Worm (Caenorhabditis elegans) whole organism, early embryonic: Measurements from ENCODE around the gene R04E5.7.

Experiments used
- ama-1 ChIP-seq: fragments of 150-350 bp; optimal IDR thresholded peaks from 2 replicates; lab custom pipeline; 2014
- ets-7 ChIP-seq: sonication (generic microtip); optimal IDR thresholded peaks from 2 replicates; lab custom pipeline; 2016; ENCODE audit warnings: missing genotype, missing genetic modification characterization, missing compliant biosample characterization
- hnd-1 ChIP-seq: sonication (generic microtip); optimal IDR thresholded peaks from 2 replicates; lab custom pipeline; 2016; ENCODE audit warnings: missing genetic modification characterization, missing compliant biosample characterization
- sea-1 ChIP-seq: fragments of 200-800 bp; sonication (Bioruptor generic); conservative IDR thresholded peaks from 2 replicates; pipeline ENCODE4 v1.3.6; 2022; ENCODE audit warnings: missing genetic modification characterization, missing compliant biosample characterization
- tbx-11 ChIP-seq: fragments of 200-800 bp; sonication (Bioruptor generic); IDR thresholded peaks from 2 replicates; pipeline ENCODE4 v1.3.6; 2022; ENCODE audit warnings: missing genetic modification characterization, missing compliant biosample characterization

DNA sequence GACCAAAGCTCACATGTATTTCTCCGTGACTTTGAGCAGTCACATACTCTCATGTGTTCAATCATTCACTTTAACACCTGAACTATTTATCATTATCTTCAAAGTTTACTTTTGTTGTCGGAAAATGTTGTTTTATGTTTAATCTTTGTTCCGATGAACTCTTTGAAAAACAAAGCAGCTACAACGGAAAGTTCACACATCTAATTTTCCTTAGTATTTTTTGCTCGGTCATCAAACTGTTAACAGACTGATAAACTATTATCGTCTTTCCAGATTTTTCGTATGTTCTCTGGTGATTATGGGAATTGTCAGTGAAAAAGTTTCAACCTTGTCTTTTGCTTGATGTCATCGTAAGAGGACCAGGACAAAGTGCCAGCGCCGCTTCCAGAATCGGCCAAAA is 41.1 kb downstream of the R04E5.7 start:
- no peak for TF ChIP-seq ama-1 (lab: Kevin White, UChicago)
- TF ChIP-seq tbx-11 (GFP tag; lab: Robert Waterston, UW): no peak
- TF ChIP-seq hnd-1 (tag; lab: Kevin White, UChicago): no peak
- TF ChIP-seq sea-1 (GFP tag; lab: Robert Waterston, UW): no peak
- no peak for TF ChIP-seq ets-7 (tag; lab: Kevin White, UChicago)
